Worm (Caenorhabditis elegans): ENCODE results near the gene tmed-10.
A peak's percentile ranks its signal among the peaks of the same experiment; 100 is the strongest.

Gene tmed-10

ce11 chrV:11323720-11324119, 3.0 kb downstream of the tmed-10 start, which contains the start of gene str-141:
Gene str-141 (minus strand): TSS chrV:11323820.
- TF ChIP-seq jun-1 (tag; optimal IDR thresholded peaks at IDR 0.05): no peak
- no peak for TF ChIP-seq Y116A8C.19 (tag; optimal IDR thresholded peaks at IDR 0.05; ENCODE audit: borderline replicate concordance)
- TF ChIP-seq efl-1 (optimal IDR thresholded peaks at IDR 0.05): no peak
- TF ChIP-seq efl-1 (GFP tag; optimal IDR thresholded peaks at IDR 0.05 in 1 of 2): peak in 1 of 2 experiments; percentile 12
- TF ChIP-seq snpc-4 (tag; optimal IDR thresholded peaks at IDR 0.05): no peak
- no peak for TF ChIP-seq vab-15 (tag; optimal IDR thresholded peaks at IDR 0.05)

- TF ChIP-seq lsy-2 (tag; optimal IDR thresholded peaks at IDR 0.05) (peak in 1 of 2 experiments; percentile 15), rnt-1 (tag; optimal IDR thresholded peaks at IDR 0.05) (peak; percentile 8), lin-14 (GFP tag; optimal IDR thresholded peaks at IDR 0.05) (peak; percentile 32), ceh-82 (tag; optimal IDR thresholded peaks at IDR 0.05) (peak in 1 of 3 experiments; percentile 9), lin-13 (GFP tag; optimal IDR thresholded peaks at IDR 0.05) (no peak)
These were observed 5.0 kb downstream of the tmed-10 start, which contains the start of gene F47G9.4 for ce11 chrV:11321719-11322118. Gene F47G9.4 (minus strand): TSS chrV:11321816.

- peak; percentile 61 for TF ChIP-seq nhr-85 (tag)
- no peak for TF ChIP-seq unc-62 (GFP tag; optimal IDR thresholded peaks at IDR 0.05)
These were observed 5.9 kb downstream of the tmed-10 start for ce11 chrV:11320860-11321259.

ce11 chrV:11316801-11317200, 10.0 kb downstream of the tmed-10 start, which contains the start of gene cutl-18:
Gene cutl-18 (minus strand): TSS chrV:11316901.
- no peak for TF ChIP-seq dsc-1 (tag; optimal IDR thresholded peaks at IDR 0.05)
- no peak for TF ChIP-seq nhr-12 (tag; optimal IDR thresholded peaks at IDR 0.05)
- no peak for TF ChIP-seq grh-1 (GFP tag; IDR thresholded peaks at IDR 0.05)
- no peak for TF ChIP-seq lin-39 (tag; optimal IDR thresholded peaks at IDR 0.05)
- no peak for TF ChIP-seq efl-1 (optimal IDR thresholded peaks at IDR 0.05)
- TF ChIP-seq efl-1 (GFP tag; optimal IDR thresholded peaks at IDR 0.05 in 1 of 2): no peak
- no peak for TF ChIP-seq nhr-76 (tag; optimal IDR thresholded peaks at IDR 0.05)
- no peak for TF ChIP-seq snu-23 (GFP tag; optimal IDR thresholded peaks at IDR 0.05)
- no peak for TF ChIP-seq ets-5 (GFP tag; IDR thresholded peaks at IDR 0.05)
- no peak for TF ChIP-seq nhr-84 (tag; optimal IDR thresholded peaks at IDR 0.05)
- no peak for TF ChIP-seq snpc-4 (tag; optimal IDR thresholded peaks at IDR 0.05)
- no peak for TF ChIP-seq hlh-4 (tag; optimal IDR thresholded peaks at IDR 0.05)
- TF ChIP-seq nhr-237 (tag; optimal IDR thresholded peaks at IDR 0.05): no peak
- no peak for TF ChIP-seq unc-62 (GFP tag; optimal IDR thresholded peaks at IDR 0.05)

- TF ChIP-seq fkh-4 (tag; optimal IDR thresholded peaks at IDR 0.05; ENCODE audit: borderline replicate concordance) (no peak), hlh-17 (GFP tag; optimal IDR thresholded peaks at IDR 0.05; ENCODE audit: borderline replicate concordance) (no peak), rnt-1 (tag; optimal IDR thresholded peaks at IDR 0.05) (peak; percentile 82), zip-4 (GFP tag; optimal IDR thresholded peaks at IDR 0.05) (peak; percentile 51), lin-14 (GFP tag; optimal IDR thresholded peaks at IDR 0.05) (peak; percentile 68), C34B4.2 (tag; optimal IDR thresholded peaks at IDR 0.05) (no peak), jun-1 (tag; optimal IDR thresholded peaks at IDR 0.05) (peak; percentile 82), mab-9 (GFP tag; IDR thresholded peaks at IDR 0.05) (no peak), lin-39 (tag; optimal IDR thresholded peaks at IDR 0.05) (peak; percentile 32), pag-3 (tag; optimal IDR thresholded peaks at IDR 0.05; ENCODE audit: borderline replicate concordance, insufficient read depth) (no peak), ama-1 (optimal IDR thresholded peaks at IDR 0.05) (no peak), aha-1 (tag; optimal IDR thresholded peaks at IDR 0.05) (no peak), xbp-1 (tag; optimal IDR thresholded peaks at IDR 0.05) (peak; percentile 66), egl-13 (tag; optimal IDR thresholded peaks at IDR 0.05) (peak; percentile 9), swsn-7 (tag; optimal IDR thresholded peaks at IDR 0.05) (peak; percentile 69), aly-2 (tag; optimal IDR thresholded peaks at IDR 0.05) (peak; percentile 25), isw-1 (GFP tag; IDR thresholded peaks at IDR 0.05) (no peak), unc-62 (GFP tag; optimal IDR thresholded peaks at IDR 0.05) (no peak), hlh-4 (tag; optimal IDR thresholded peaks at IDR 0.05) (no peak), sptf-1 (tag; optimal IDR thresholded peaks at IDR 0.05) (no peak), nhr-20 (tag; optimal IDR thresholded peaks at IDR 0.05) (peak; percentile 83), dsc-1 (tag; optimal IDR thresholded peaks at IDR 0.05) (peak; percentile 84), pqm-1 (tag; optimal IDR thresholded peaks at IDR 0.05) (no peak), irx-1 (tag; optimal IDR thresholded peaks at IDR 0.05) (peak; percentile 57), lsy-2 (tag; optimal IDR thresholded peaks at IDR 0.05) (peak; percentile 62 to 81), vab-15 (tag; optimal IDR thresholded peaks at IDR 0.05) (peak; percentile 70), unc-130 (tag; optimal IDR thresholded peaks at IDR 0.05) (peak; percentile 56), C16A3.4 (tag; optimal IDR thresholded peaks at IDR 0.05) (peak; percentile 81), nhr-12 (tag; optimal IDR thresholded peaks at IDR 0.05) (no peak)
These were observed 12.5 kb downstream of the tmed-10 start for ce11 chrV:11314025-11314880.

Data from whole organism, L1 larva.